Worm (Caenorhabditis elegans) whole organism, midembryonic: ENCODE data around the gene F32D1.8.

Experiments
- T22C8.4 ChIP-seq: fragments of 200-800 bp; sonication (Bioruptor generic); IDR thresholded peaks from 2 replicates; pipeline ENCODE4 v1.3.6; 2022; ENCODE audit warnings: missing genetic modification characterization, missing compliant biosample characterization
- cog-1 ChIP-seq: sonication (generic microtip); optimal IDR thresholded peaks from 2 replicates; lab custom pipeline; 2016; ENCODE audit warnings: missing genetic modification characterization, missing compliant biosample characterization
- flt-1 ChIP-seq: fragments of 200-800 bp; sonication (Bioruptor generic); IDR thresholded peaks from 2 replicates; pipeline ENCODE4 v1.3.6; 2022; ENCODE audit warnings: missing genetic modification characterization, missing compliant biosample characterization
- klf-2 ChIP-seq: fragments of 200-800 bp; sonication (Bioruptor generic); conservative IDR thresholded peaks from 2 replicates; pipeline ENCODE4 v1.3.6; 2022; ENCODE audit warnings: missing genetic modification reagents, missing genetic modification characterization, missing compliant biosample characterization
- med-1 ChIP-seq: sonication (generic microtip); optimal IDR thresholded peaks from 2 replicates; lab custom pipeline; 2017; ENCODE audit warnings: missing genetic modification characterization, mild to moderate bottlenecking, missing compliant biosample characterization, antibody characterized with exemption, missing genetic modification reagents; ENCODE audit not compliant: insufficient read depth
- ref-1 ChIP-seq: fragments of 200-800 bp; sonication (Bioruptor generic); conservative IDR thresholded peaks from 2 replicates; pipeline ENCODE4 v1.3.6; 2022; ENCODE audit warnings: missing genetic modification reagents, missing genetic modification characterization, missing compliant biosample characterization
- tab-1 ChIP-seq: fragments of 200-800 bp; sonication (Bioruptor generic); IDR thresholded peaks from 2 replicates; pipeline ENCODE4 v1.3.6; 2022; ENCODE audit warnings: missing genetic modification characterization, missing compliant biosample characterization
- ztf-23 ChIP-seq: fragments of 200-800 bp; sonication (Bioruptor generic); IDR thresholded peaks from 2 replicates; pipeline ENCODE4 v1.3.6; 2022; ENCODE audit warnings: missing genetic modification reagents, missing genetic modification characterization, missing compliant biosample characterization
- ztf-29 ChIP-seq: fragments of 200-800 bp; sonication (Bioruptor generic); IDR thresholded peaks from 2 replicates; pipeline ENCODE4 v1.3.6; 2022; ENCODE audit warnings: missing genetic modification reagents, missing genetic modification characterization, missing compliant biosample characterization

Gene F32D1.8

ce11 chrV:4366440-4366839 is 11.1 kb downstream of the F32D1.8 start, which contains the start of gene F32D1.11:
Gene F32D1.11 (minus strand): TSS chrV:4366540.
- TF ChIP-seq cog-1 (tag; lab: Kevin White, UChicago) (no peak), klf-2 (no peak), med-1 (GFP tag; lab: Kevin White, UChicago) (no peak), ref-1 (GFP tag; lab: Robert Waterston, UW) (no peak), ztf-29 (GFP tag; lab: Robert Waterston, UW) (no peak), flt-1 (GFP tag; lab: Robert Waterston, UW) (no peak), ztf-23 (no peak), tab-1 (GFP tag; lab: Robert Waterston, UW) (no peak), T22C8.4 (GFP tag; lab: Robert Waterston, UW) (no peak)

ce11 chrV:4364517-4364916 is 13.0 kb downstream of the F32D1.8 start, which contains the start of gene grl-13:
Gene grl-13 (minus strand): TSS chrV:4364617.
- TF ChIP-seq ref-1 (GFP tag; lab: Robert Waterston, UW) (no peak), ztf-29 (GFP tag; lab: Robert Waterston, UW) (no peak), flt-1 (GFP tag; lab: Robert Waterston, UW) (no peak), med-1 (GFP tag; lab: Kevin White, UChicago) (no peak)

- TF ChIP-seq med-1 (GFP tag; lab: Kevin White, UChicago): no peak
- no peak for TF ChIP-seq ztf-29 (GFP tag; lab: Robert Waterston, UW)
- TF ChIP-seq klf-2: no peak
- TF ChIP-seq ref-1 (GFP tag; lab: Robert Waterston, UW): no peak
- TF ChIP-seq T22C8.4 (GFP tag; lab: Robert Waterston, UW): no peak
- no peak for TF ChIP-seq flt-1 (GFP tag; lab: Robert Waterston, UW)
- TF ChIP-seq cog-1 (tag; lab: Kevin White, UChicago): no peak
- no peak for TF ChIP-seq ztf-23
- TF ChIP-seq tab-1 (GFP tag; lab: Robert Waterston, UW): no peak
These were observed 16.0 kb downstream of the F32D1.8 start, which contains the start of gene F32D1.3 for ce11 chrV:4361505-4361904. Gene F32D1.3 (minus strand): TSS chrV:4361569.

ce11 chrV:4360018-4360417 is 17.5 kb downstream of the F32D1.8 start:
- TF ChIP-seq ztf-23: no peak
- TF ChIP-seq ref-1 (GFP tag; lab: Robert Waterston, UW): no peak
- TF ChIP-seq klf-2: no peak
- no peak for TF ChIP-seq tab-1 (GFP tag; lab: Robert Waterston, UW)
- TF ChIP-seq cog-1 (tag; lab: Kevin White, UChicago): no peak
- TF ChIP-seq med-1 (GFP tag; lab: Kevin White, UChicago): no peak
- no peak for TF ChIP-seq ztf-29 (GFP tag; lab: Robert Waterston, UW)
- no peak for TF ChIP-seq flt-1 (GFP tag; lab: Robert Waterston, UW)
- TF ChIP-seq T22C8.4 (GFP tag; lab: Robert Waterston, UW): no peak

- TF ChIP-seq ref-1 (GFP tag; lab: Robert Waterston, UW) (no peak), ztf-23 (no peak), flt-1 (GFP tag; lab: Robert Waterston, UW) (no peak), med-1 (GFP tag; lab: Kevin White, UChicago) (no peak), cog-1 (tag; lab: Kevin White, UChicago) (no peak), T22C8.4 (GFP tag; lab: Robert Waterston, UW) (no peak), klf-2 (no peak), tab-1 (GFP tag; lab: Robert Waterston, UW) (no peak)
These were observed 18.4 kb downstream of the F32D1.8 start for ce11 chrV:4359127-4359526.

ce11 chrV:4357369-4357768 is 20.2 kb downstream of the F32D1.8 start:
- TF ChIP-seq med-1 (GFP tag; lab: Kevin White, UChicago) (no peak), cog-1 (tag; lab: Kevin White, UChicago) (peak; percentile 11)

- no peak for TF ChIP-seq med-1 (GFP tag; lab: Kevin White, UChicago)
- no peak for TF ChIP-seq flt-1 (GFP tag; lab: Robert Waterston, UW)
- no peak for TF ChIP-seq ztf-23
- no peak for TF ChIP-seq klf-2
- no peak for TF ChIP-seq T22C8.4 (GFP tag; lab: Robert Waterston, UW)
- no peak for TF ChIP-seq ref-1 (GFP tag; lab: Robert Waterston, UW)
- no peak for TF ChIP-seq tab-1 (GFP tag; lab: Robert Waterston, UW)
- TF ChIP-seq ztf-29 (GFP tag; lab: Robert Waterston, UW): no peak
- no peak for TF ChIP-seq cog-1 (tag; lab: Kevin White, UChicago)
These were observed 21.4 kb downstream of the F32D1.8 start for ce11 chrV:4356047-4356612.

- TF ChIP-seq T22C8.4 (GFP tag; lab: Robert Waterston, UW): no peak
- TF ChIP-seq ztf-29 (GFP tag; lab: Robert Waterston, UW): no peak
- no peak for TF ChIP-seq med-1 (GFP tag; lab: Kevin White, UChicago)
These were observed 30.7 kb downstream of the F32D1.8 start, which contains the start of gene mcm-7 for ce11 chrV:4346799-4347198. Gene mcm-7 (plus strand): TSS chrV:4347166.

ce11 chrV:4346325-4346724 is 31.2 kb downstream of the F32D1.8 start, which contains the start of gene hpo-18:
Gene hpo-18 (minus strand): TSS chrV:4346425.
- TF ChIP-seq T22C8.4 (GFP tag; lab: Robert Waterston, UW) (no peak), ref-1 (GFP tag; lab: Robert Waterston, UW) (no peak), ztf-23 (no peak), flt-1 (GFP tag; lab: Robert Waterston, UW) (no peak), ztf-29 (GFP tag; lab: Robert Waterston, UW) (no peak), med-1 (GFP tag; lab: Kevin White, UChicago) (no peak), tab-1 (GFP tag; lab: Robert Waterston, UW) (no peak), klf-2 (no peak), cog-1 (tag; lab: Kevin White, UChicago) (no peak)

ce11 chrV:4345714-4346113 is 31.8 kb downstream of the F32D1.8 start, which contains the start of gene figl-1:
Gene figl-1 (minus strand): TSS chrV:4345999.
- TF ChIP-seq ztf-29 (GFP tag; lab: Robert Waterston, UW) (no peak), klf-2 (no peak), med-1 (GFP tag; lab: Kevin White, UChicago) (no peak), tab-1 (GFP tag; lab: Robert Waterston, UW) (no peak), ztf-23 (no peak), T22C8.4 (GFP tag; lab: Robert Waterston, UW) (no peak), ref-1 (GFP tag; lab: Robert Waterston, UW) (no peak), cog-1 (tag; lab: Kevin White, UChicago) (no peak), flt-1 (GFP tag; lab: Robert Waterston, UW) (no peak)
